Worm (Caenorhabditis elegans) whole organism, L1 larva: ENCODE data around the gene pigc-1.

Source experiments
- C04F5.9 ChIP-seq: sonication (generic microtip); optimal IDR thresholded peaks from 2 replicates; lab custom pipeline; 2016; ENCODE audit warnings: missing genetic modification characterization, missing compliant biosample characterization
- C16A3.4 ChIP-seq: fragments of 150-350 bp; optimal IDR thresholded peaks from 2 replicates; lab custom pipeline; 2014; ENCODE audit warnings: missing biosample characterization, missing genetic modification characterization
- C34B4.2 ChIP-seq: sonication (generic microtip); optimal IDR thresholded peaks from 2 replicates; lab custom pipeline; 2017; ENCODE audit warnings: mild to moderate bottlenecking, missing genetic modification characterization, missing compliant biosample characterization
- F16B12.6 ChIP-seq: fragments of 150-350 bp; optimal IDR thresholded peaks from 2 replicates; lab custom pipeline; 2014; ENCODE audit warnings: missing biosample characterization, missing genetic modification characterization
- Y116A8C.19 ChIP-seq: sonication (generic microtip); optimal IDR thresholded peaks from 2 replicates; lab custom pipeline; 2016; ENCODE audit warnings: missing compliant biosample characterization, missing genetic modification characterization, borderline replicate concordance
- aly-2 ChIP-seq: fragments of 150-350 bp; optimal IDR thresholded peaks from 2 replicates; lab custom pipeline; 2014; ENCODE audit warnings: missing biosample characterization, missing genetic modification characterization
- blmp-1 ChIP-seq: fragments of 150-350 bp; optimal IDR thresholded peaks from 2 replicates; lab custom pipeline; 2014; ENCODE audit warnings: missing biosample characterization, missing genetic modification characterization
- ceh-8 ChIP-seq: fragments of 200-800 bp; sonication (Bioruptor generic); optimal IDR thresholded peaks from 2 replicates; lab custom pipeline; 2018; ENCODE audit warnings: mild to moderate bottlenecking, missing genetic modification characterization, moderate library complexity, missing compliant biosample characterization
- dpl-1 ChIP-seq, 3 experiments: fragments of 150-350 bp in 2 of 3; sonication (generic microtip) in 1 of 3; optimal IDR thresholded peaks; 2 replicates each; lab custom pipeline; 2014 to 2017; ENCODE audit warnings: missing biosample characterization in 3 of 3, missing genetic modification characterization in 3 of 3, missing genetic modification reagents in 3 of 3
- dsc-1 ChIP-seq: sonication (generic microtip); optimal IDR thresholded peaks from 2 replicates; lab custom pipeline; 2016; ENCODE audit warnings: mild to moderate bottlenecking, missing genetic modification characterization, missing compliant biosample characterization
- efl-3 ChIP-seq: fragments of 200-800 bp; sonication (Bioruptor generic); optimal IDR thresholded peaks from 2 replicates; lab custom pipeline; 2018; ENCODE audit warnings: mild to moderate bottlenecking, missing genetic modification characterization, missing compliant biosample characterization
- elt-3 ChIP-seq, 6 experiments: fragments of 150-350 bp in 1 of 6; sonication (generic microtip); optimal IDR thresholded peaks; 2 replicates each; lab custom pipeline; 2017 to 2018; ENCODE audit warnings: missing biosample characterization in 6 of 6, missing genetic modification characterization in 6 of 6, inconsistent platforms in 1 of 6
- fkh-10 ChIP-seq: sonication (generic microtip); optimal IDR thresholded peaks from 2 replicates; lab custom pipeline; 2017; ENCODE audit warnings: missing biosample characterization, missing genetic modification reagents, missing genetic modification characterization
- hpl-2 ChIP-seq: fragments of 150-350 bp; optimal IDR thresholded peaks from 2 replicates; lab custom pipeline; 2014; ENCODE audit warnings: missing biosample characterization, missing genetic modification reagents, missing genetic modification characterization
- irx-1 ChIP-seq: sonication (generic microtip); optimal IDR thresholded peaks from 2 replicates; lab custom pipeline; 2016; ENCODE audit warnings: missing genetic modification characterization, missing compliant biosample characterization
- isw-1 ChIP-seq: fragments of 200-800 bp; sonication (Bioruptor generic); IDR thresholded peaks from 2 replicates; pipeline ENCODE4 v1.3.6; 2022; ENCODE audit warnings: missing genetic modification characterization, missing compliant biosample characterization
- jun-1 ChIP-seq: fragments of 150-350 bp; optimal IDR thresholded peaks from 2 replicates; lab custom pipeline; 2014; ENCODE audit warnings: missing biosample characterization, missing genetic modification reagents, missing genetic modification characterization
- lin-14 ChIP-seq: fragments of 200-800 bp; sonication (Bioruptor generic); optimal IDR thresholded peaks from 2 replicates; lab custom pipeline; 2018; ENCODE audit warnings: mild to moderate bottlenecking, missing genetic modification characterization, moderate library complexity, missing compliant biosample characterization
- lin-39 ChIP-seq: fragments of 150-350 bp; optimal IDR thresholded peaks from 2 replicates; lab custom pipeline; 2014; ENCODE audit warnings: missing biosample characterization, missing genetic modification reagents, missing genetic modification characterization
- nhr-11 ChIP-seq: fragments of 150-350 bp; optimal IDR thresholded peaks from 2 replicates; lab custom pipeline; 2014; ENCODE audit warnings: missing biosample characterization, missing genetic modification characterization
- nhr-12 ChIP-seq: sonication (generic microtip); optimal IDR thresholded peaks from 2 replicates; lab custom pipeline; 2017; ENCODE audit warnings: missing biosample characterization, missing genetic modification characterization
- nhr-19 ChIP-seq: fragments of 200-800 bp; sonication (Bioruptor generic); conservative IDR thresholded peaks from 2 replicates; pipeline ENCODE4 v1.3.6; 2022; ENCODE audit warnings: missing genetic modification characterization, missing compliant biosample characterization
- nhr-20 ChIP-seq: sonication (generic microtip); optimal IDR thresholded peaks from 2 replicates; lab custom pipeline; 2016; ENCODE audit warnings: mild to moderate bottlenecking, missing genetic modification characterization, missing compliant biosample characterization
- nhr-237 ChIP-seq: fragments of 150-350 bp; optimal IDR thresholded peaks from 2 replicates; lab custom pipeline; 2014; ENCODE audit warnings: missing biosample characterization, missing genetic modification characterization
- nhr-28 ChIP-seq: fragments of 150-350 bp; optimal IDR thresholded peaks from 2 replicates; lab custom pipeline; 2014; ENCODE audit warnings: missing biosample characterization, missing genetic modification characterization
- nhr-47 ChIP-seq: sonication (generic microtip); optimal IDR thresholded peaks from 2 replicates; lab custom pipeline; 2016; ENCODE audit warnings: mild to moderate bottlenecking, missing genetic modification characterization, moderate library complexity, missing compliant biosample characterization
- nhr-71 ChIP-seq: sonication (generic microtip); optimal IDR thresholded peaks from 2 replicates; lab custom pipeline; 2016; ENCODE audit warnings: mild to moderate bottlenecking, missing genetic modification characterization, moderate library complexity, missing compliant biosample characterization
- nhr-77 ChIP-seq: fragments of 150-350 bp; optimal IDR thresholded peaks from 2 replicates; lab custom pipeline; 2014; ENCODE audit warnings: missing biosample characterization, missing genetic modification characterization
- snu-23 ChIP-seq: sonication (generic microtip); optimal IDR thresholded peaks from 2 replicates; lab custom pipeline; 2016; ENCODE audit warnings: missing genetic modification characterization, missing compliant biosample characterization
- sox-4 ChIP-seq: sonication (generic microtip); optimal IDR thresholded peaks from 2 replicates; lab custom pipeline; 2016; ENCODE audit warnings: missing genetic modification characterization, missing compliant biosample characterization
- sptf-1 ChIP-seq: fragments of 150-350 bp; optimal IDR thresholded peaks from 2 replicates; lab custom pipeline; 2014; ENCODE audit warnings: missing biosample characterization, missing genetic modification characterization
- tlp-1 ChIP-seq: fragments of 150-350 bp; optimal IDR thresholded peaks from 2 replicates; lab custom pipeline; 2014; ENCODE audit warnings: missing biosample characterization, missing genetic modification characterization
- unc-62 ChIP-seq: fragments of 150-350 bp; optimal IDR thresholded peaks from 2 replicates; lab custom pipeline; 2014; ENCODE audit warnings: missing biosample characterization, missing genetic modification reagents, missing genetic modification characterization
- xbp-1 ChIP-seq: sonication (generic microtip); optimal IDR thresholded peaks from 2 replicates; lab custom pipeline; 2016; ENCODE audit warnings: missing genetic modification characterization, missing compliant biosample characterization
- zip-4 ChIP-seq: fragments of 200-800 bp; sonication (Bioruptor generic); optimal IDR thresholded peaks from 2 replicates; lab custom pipeline; 2018; ENCODE audit warnings: mild to moderate bottlenecking, missing genetic modification characterization, moderate library complexity, missing compliant biosample characterization
- ztf-11 ChIP-seq, 2 experiments: sonication (generic microtip); optimal IDR thresholded peaks; 2 replicates each; lab custom pipeline; 2016 to 2017; ENCODE audit warnings: missing genetic modification characterization in 2 of 2, missing biosample characterization in 1 of 2, missing compliant biosample characterization in 1 of 2

The pigc-1 gene

DNA sequence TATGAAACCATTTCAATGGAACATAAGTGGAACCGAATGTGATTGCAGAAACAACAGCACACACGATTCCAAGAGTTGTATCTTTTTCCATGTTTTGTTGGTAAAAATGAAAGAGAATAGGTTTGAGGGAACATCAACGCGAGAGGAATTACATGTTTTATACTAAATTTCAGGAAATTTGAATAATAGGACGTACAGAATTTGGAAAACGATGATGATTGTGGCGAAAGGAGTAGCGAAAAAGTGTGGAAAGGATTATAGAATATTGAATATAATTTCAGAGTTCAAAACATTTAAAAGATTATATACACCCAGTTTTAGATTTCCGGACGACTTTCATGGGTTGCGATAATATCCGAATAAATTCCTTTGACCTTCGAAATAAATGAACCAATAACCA is 34.0 kb downstream of the pigc-1 start, which contains the start of gene F49C12.6:
F49C12.6 (minus strand) TSS at position 101 of the 400 bp plus-strand sequence.
- TF ChIP-seq nhr-28: no peak
- TF ChIP-seq F16B12.6 (tag; lab: Kevin White, UChicago): no peak
- TF ChIP-seq isw-1: no peak
- no peak for TF ChIP-seq aly-2

DNA sequence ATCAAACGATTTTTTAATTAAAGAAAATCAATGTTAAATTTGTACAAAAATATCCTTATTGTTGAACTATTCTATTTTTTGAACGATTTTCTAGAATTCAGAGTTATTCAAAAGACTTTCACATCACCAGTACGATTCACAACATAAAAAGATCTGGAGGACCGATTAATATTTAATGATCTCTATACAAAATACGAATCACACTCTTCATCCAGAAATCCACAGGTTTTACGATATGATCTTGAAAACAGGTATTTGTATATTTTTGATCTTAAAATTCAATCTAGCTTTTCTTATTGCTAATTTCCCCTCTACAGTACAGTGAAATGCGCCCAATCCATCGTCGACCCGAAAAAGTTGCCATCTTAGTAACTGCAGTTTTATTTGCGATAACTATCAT is 38.3 kb downstream of the pigc-1 start, which contains the start of gene F49C12.5:
F49C12.5 (plus strand) TSS at position 301 of the 400 bp plus-strand sequence.
- TF ChIP-seq nhr-12 (tag; lab: Kevin White, UChicago) (no peak), xbp-1 (tag; lab: Kevin White, UChicago) (no peak), blmp-1 (tag; lab: Kevin White, UChicago) (no peak), fkh-10 (no peak), nhr-28 (no peak), isw-1 (no peak), jun-1 (tag; lab: Kevin White, UChicago) (no peak), Y116A8C.19 (no peak), C04F5.9 (no peak), zip-4 (GFP tag; lab: Kevin White, UChicago) (no peak), C34B4.2 (no peak), nhr-20 (no peak), lin-39 (tag; lab: Kevin White, UChicago) (no peak), ceh-8 (GFP tag; lab: Kevin White, UChicago) (no peak), nhr-237 (tag; lab: Kevin White, UChicago) (no peak)

DNA sequence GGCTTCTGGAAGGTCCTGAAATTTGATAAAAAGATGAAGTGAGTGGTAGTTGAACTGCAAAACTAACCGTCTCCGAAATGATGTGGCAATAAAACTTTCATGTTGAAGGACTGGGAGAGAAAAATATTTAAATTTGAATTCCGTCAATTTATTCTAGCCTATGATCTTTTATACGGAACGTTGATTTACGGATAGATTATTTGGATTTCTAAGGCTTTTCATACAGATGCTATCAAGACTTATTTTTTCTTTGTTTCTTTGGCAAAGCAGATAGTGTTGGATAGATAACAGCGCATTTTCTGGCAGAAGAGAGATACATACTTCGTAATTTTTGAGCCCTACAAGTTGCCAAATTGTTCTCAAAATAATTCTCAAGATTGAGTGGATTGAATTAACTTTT is 39.0 kb downstream of the pigc-1 start, which contains the start of gene F49C12.4:
F49C12.4 (minus strand) TSS at position 101 of the 400 bp plus-strand sequence.
- TF ChIP-seq ceh-8 (GFP tag; lab: Kevin White, UChicago) (no peak), nhr-19 (no peak), irx-1 (tag; lab: Kevin White, UChicago) (no peak), nhr-77 (tag; lab: Kevin White, UChicago) (no peak), elt-3 (tag; optimal IDR thresholded peaks at IDR 0.05; lab: Kevin White, UChicago) (no peak)

ce11 chrIV:9300127-9300526 is 42.8 kb downstream of the pigc-1 start, which contains the start of gene F49C12.3:
Gene F49C12.3, plus strand, starts transcription at chrIV:9300427.
- TF ChIP-seq nhr-11 (no peak), sptf-1 (tag; lab: Kevin White, UChicago) (no peak), C16A3.4 (tag; lab: Kevin White, UChicago) (no peak), snu-23 (GFP tag; lab: Kevin White, UChicago) (no peak), tlp-1 (tag; lab: Kevin White, UChicago) (no peak)
- TF ChIP-seq, all 84 proteins: peak for 0

- TF ChIP-seq jun-1 (tag; lab: Kevin White, UChicago): no peak
- no peak for TF ChIP-seq efl-3 (GFP tag; lab: Kevin White, UChicago)
- no peak for TF ChIP-seq dsc-1 (tag; lab: Kevin White, UChicago)
- no peak for TF ChIP-seq nhr-47 (tag; lab: Kevin White, UChicago)
- TF ChIP-seq hpl-2: no peak
- TF ChIP-seq lin-14 (GFP tag; lab: Kevin White, UChicago): no peak
- TF ChIP-seq F16B12.6 (tag; lab: Kevin White, UChicago): no peak
- no peak for TF ChIP-seq C34B4.2
- no peak for TF ChIP-seq irx-1 (tag; lab: Kevin White, UChicago)
- no peak for TF ChIP-seq ztf-11 (tag; optimal IDR thresholded peaks at IDR 0.05; lab: Kevin White, UChicago)
- TF ChIP-seq, all 84 proteins: peak for 0
Observed at ce11 chrIV:9299145-9299544, 43.8 kb downstream of the pigc-1 start, which contains the start of gene F49C12.2. Gene F49C12.2, minus strand, starts transcription at chrIV:9299245.

DNA sequence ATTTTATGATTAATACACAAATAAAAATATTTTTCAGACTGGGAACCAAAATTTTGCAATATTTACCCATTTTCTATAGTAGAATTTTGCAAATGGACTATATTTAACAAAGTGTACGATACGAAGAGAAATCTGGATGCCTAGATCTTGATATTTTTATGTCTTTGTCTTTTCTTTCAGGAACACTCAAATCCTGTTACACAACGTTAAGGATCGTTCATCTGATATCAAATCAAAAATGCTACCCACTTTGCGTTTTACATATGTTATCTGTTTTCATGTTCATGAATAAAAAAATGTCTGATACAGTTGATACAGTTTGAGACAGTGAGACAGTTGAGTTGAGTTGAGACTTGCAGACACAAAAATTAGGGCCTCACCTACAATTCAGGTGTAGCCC is 46.7 kb downstream of the pigc-1 start, which contains the start of gene F49C12.1:
F49C12.1 (minus strand) TSS at position 70 of the 400 bp plus-strand sequence.
- no peak for TF ChIP-seq nhr-71 (tag; lab: Kevin White, UChicago)
- TF ChIP-seq dpl-1 (GFP tag; optimal IDR thresholded peaks at IDR 0.05; lab: Kevin White, UChicago): no peak
- TF ChIP-seq F16B12.6 (tag; lab: Kevin White, UChicago): no peak
- no peak for TF ChIP-seq hpl-2
- no peak for TF ChIP-seq unc-62 (GFP tag; lab: Kevin White, UChicago)
- no peak for TF ChIP-seq sox-4 (tag; lab: Kevin White, UChicago)
- no peak for TF ChIP-seq nhr-237 (tag; lab: Kevin White, UChicago)
